Worm (Caenorhabditis elegans) whole organism, L1 larva: Measurements from ENCODE around the gene str-106.

Source experiments
- egl-13 ChIP-seq: sonication (generic microtip); optimal IDR thresholded peaks from 2 replicates; lab custom pipeline; 2016; ENCODE audit warnings: missing genotype, missing genetic modification reagents, missing genetic modification characterization, missing compliant biosample characterization
- elt-2 ChIP-seq: sonication (generic microtip); optimal IDR thresholded peaks from 2 replicates; lab custom pipeline; 2016; ENCODE audit warnings: missing genetic modification characterization, mild to moderate bottlenecking, inconsistent platforms, missing compliant biosample characterization, missing genetic modification reagents
- elt-3 ChIP-seq, 6 experiments: fragments of 150-350 bp in 1 of 6; sonication (generic microtip); optimal IDR thresholded peaks; 2 replicates each; lab custom pipeline; 2017 to 2018; ENCODE audit warnings: missing biosample characterization in 6 of 6, missing genetic modification characterization in 6 of 6, inconsistent platforms in 1 of 6
- fkh-10 ChIP-seq: sonication (generic microtip); optimal IDR thresholded peaks from 2 replicates; lab custom pipeline; 2017; ENCODE audit warnings: missing biosample characterization, missing genetic modification reagents, missing genetic modification characterization
- lsy-2 ChIP-seq, 2 experiments: fragments of 150-350 bp; optimal IDR thresholded peaks; 2 replicates each; lab custom pipeline; 2014; ENCODE audit warnings: missing biosample characterization in 2 of 2, missing genetic modification characterization in 2 of 2
- nhr-237 ChIP-seq: fragments of 150-350 bp; optimal IDR thresholded peaks from 2 replicates; lab custom pipeline; 2014; ENCODE audit warnings: missing biosample characterization, missing genetic modification characterization
- nhr-28 ChIP-seq: fragments of 150-350 bp; optimal IDR thresholded peaks from 2 replicates; lab custom pipeline; 2014; ENCODE audit warnings: missing biosample characterization, missing genetic modification characterization
- nhr-90 ChIP-seq: sonication (generic microtip); optimal IDR thresholded peaks from 2 replicates; lab custom pipeline; 2016; ENCODE audit warnings: mild to moderate bottlenecking, missing genetic modification characterization, missing compliant biosample characterization; ENCODE audit not compliant: poor library complexity
- pax-3 ChIP-seq: fragments of 200-800 bp; sonication (Bioruptor generic); optimal IDR thresholded peaks from 2 replicates; lab custom pipeline; 2018; ENCODE audit warnings: mild to moderate bottlenecking, missing genetic modification characterization, moderate library complexity, missing compliant biosample characterization
- skn-1 ChIP-seq: fragments of 150-350 bp; optimal IDR thresholded peaks from 2 replicates; lab custom pipeline; 2014; ENCODE audit warnings: missing biosample characterization, missing genetic modification characterization
- sox-4 ChIP-seq: sonication (generic microtip); optimal IDR thresholded peaks from 2 replicates; lab custom pipeline; 2016; ENCODE audit warnings: missing genetic modification characterization, missing compliant biosample characterization
- unc-130 ChIP-seq: fragments of 150-350 bp; optimal IDR thresholded peaks from 2 replicates; lab custom pipeline; 2017; ENCODE audit warnings: missing biosample characterization, missing genetic modification characterization, inconsistent platforms
- unc-62 ChIP-seq: fragments of 150-350 bp; optimal IDR thresholded peaks from 2 replicates; lab custom pipeline; 2014; ENCODE audit warnings: missing biosample characterization, missing genetic modification reagents, missing genetic modification characterization
- ztf-4 ChIP-seq: fragments of 150-350 bp; optimal IDR thresholded peaks from 2 replicates; lab custom pipeline; 2014; ENCODE audit warnings: missing biosample characterization, missing genetic modification characterization

DNA sequence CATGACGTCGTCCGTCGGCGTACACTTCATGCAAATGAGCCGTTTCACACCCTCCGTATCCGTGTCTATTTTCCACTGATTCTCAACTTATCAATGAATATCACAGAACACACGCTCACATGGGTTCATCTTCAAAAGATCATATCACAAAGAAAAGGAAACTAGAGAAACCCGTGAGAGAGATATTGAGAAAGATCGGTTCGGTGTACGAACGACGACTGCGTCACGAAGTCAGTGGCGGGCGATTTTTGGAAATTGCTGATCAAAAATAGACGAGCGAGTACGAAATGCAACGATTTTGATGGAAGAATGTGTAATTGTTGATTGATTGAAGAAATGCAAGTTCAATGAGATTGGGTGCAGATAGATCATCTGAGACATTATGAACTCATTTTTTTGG, 32.9 kb downstream of the str-106 start:
- TF ChIP-seq nhr-237 (tag; lab: Kevin White, UChicago) (no peak), fkh-10 (GFP tag; lab: Kevin White, UChicago) (no peak), pax-3 (tag; lab: Kevin White, UChicago) (no peak), unc-130 (no peak), ztf-4 (tag; lab: Kevin White, UChicago) (no peak), elt-3 (tag; optimal IDR thresholded peaks at IDR 0.05; lab: Kevin White, UChicago) (peak in 5 of 6 experiments; percentile 67 to 92 (median 79)), lsy-2 (tag; optimal IDR thresholded peaks at IDR 0.05; lab: Kevin White, UChicago) (peak in 1 of 2 experiments; percentile 14), elt-2 (tag; lab: Kevin White, UChicago) (no peak), skn-1 (tag; lab: Kevin White, UChicago) (no peak), unc-62 (GFP tag; lab: Kevin White, UChicago) (no peak), nhr-90 (tag; lab: Kevin White, UChicago) (peak; percentile 10), nhr-28 (tag; lab: Kevin White, UChicago) (no peak), sox-4 (no peak), egl-13 (tag; lab: Kevin White, UChicago) (no peak)
